Worm (Caenorhabditis elegans): ENCODE measurements around the gene nstp-7.

DNA sequence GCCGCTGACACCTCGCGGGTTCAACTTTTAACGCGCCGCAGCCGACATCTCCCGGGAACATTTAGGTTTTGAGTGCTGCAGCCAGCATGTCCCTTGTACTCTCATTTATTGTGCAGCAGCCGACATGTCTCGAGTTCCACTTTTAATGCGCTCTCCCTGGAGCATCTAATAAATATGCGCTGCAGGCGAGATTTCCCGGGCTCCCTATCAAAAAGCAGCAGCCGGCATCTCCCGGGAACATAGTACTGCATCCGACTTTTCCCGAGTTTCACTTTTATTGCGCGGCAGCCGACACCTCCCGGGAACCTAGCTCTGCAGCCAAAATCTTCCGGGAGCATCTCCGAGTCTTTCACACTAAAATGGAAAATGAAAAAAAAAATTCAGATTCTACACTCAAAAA lies 39.3 kb downstream of the nstp-7 start:
- TF ChIP-seq unc-55 (GFP tag; optimal IDR thresholded peaks at IDR 0.05), result no peak
- TF ChIP-seq nfya-1 (tag; optimal IDR thresholded peaks at IDR 0.05), result no peak
- no peak for TF ChIP-seq pqm-1 (tag; optimal IDR thresholded peaks at IDR 0.05)
